Fruit fly (Drosophila melanogaster): ENCODE measurements around the gene CG1208.

The CG1208 gene

DNA sequence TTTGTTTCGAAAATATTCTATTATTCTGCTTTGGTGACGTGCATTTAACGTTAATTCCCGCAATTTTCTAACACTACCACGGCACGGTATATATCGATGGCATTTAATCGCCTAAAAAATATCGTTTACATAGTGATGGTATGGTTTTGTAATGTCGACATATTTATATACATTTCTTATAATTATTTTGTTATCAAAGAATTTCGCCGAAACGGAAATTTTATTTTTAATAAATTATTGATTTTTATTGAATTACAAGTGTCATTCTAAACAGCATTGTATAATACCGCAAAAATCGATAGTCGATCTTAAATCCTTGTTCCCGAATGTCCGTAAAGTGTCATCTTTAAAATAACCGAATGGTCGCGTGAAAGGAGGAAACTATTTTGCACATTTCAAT is 7.0 kb upstream of the CG1208 start, which contains the start of the genes Sec20 and dgrn (continued):
- no peak for TF ChIP-seq Nf-YA (GFP tag; IDR thresholded peaks at IDR 0.05)
- peak; percentile 57 for TF ChIP-seq vfl (GFP tag; optimal IDR thresholded peaks at IDR 0.05)
- TF ChIP-seq CG2120 (GFP tag; optimal IDR thresholded peaks at IDR 0.05): peak; percentile 84
- peak; percentile 84 for TF ChIP-seq slbo (GFP tag; IDR thresholded peaks at IDR 0.05)
- TF ChIP-seq Rfx (GFP tag; IDR thresholded peaks at IDR 0.05): peak; percentile 78
- TF ChIP-seq CG12236 (GFP tag; optimal IDR thresholded peaks at IDR 0.05): no peak
- peak; percentile 79 for TF ChIP-seq Med (GFP tag)
- TF ChIP-seq ewg (GFP tag; optimal IDR thresholded peaks at IDR 0.05): peak; percentile 18
- peak; percentile 31 for TF ChIP-seq fd96Cb (tag; optimal IDR thresholded peaks at IDR 0.05)
- peak; percentile 38; the same call in 1 of the 3 replicates for TF ChIP-seq CG14050 (GFP tag; IDR thresholded peaks at IDR 0.05)
- peak; percentile 55 for TF ChIP-seq CG9437 (GFP tag; optimal IDR thresholded peaks at IDR 0.05)
- no peak for TF ChIP-seq jigr1 (GFP tag; IDR thresholded peaks at IDR 0.05)
- TF ChIP-seq nerfin-1 (tag; optimal IDR thresholded peaks at IDR 0.05): peak; percentile 60
- TF ChIP-seq fd3F (GFP tag; optimal IDR thresholded peaks at IDR 0.05): peak; percentile 32
- TF ChIP-seq CG17829 (tag; optimal IDR thresholded peaks at IDR 0.05): peak; percentile 80
- peak; percentile 37 for TF ChIP-seq tup (GFP tag; optimal IDR thresholded peaks at IDR 0.05)
- TF ChIP-seq CG34422 (GFP tag; IDR thresholded peaks at IDR 0.05): peak; percentile 37; the same call in 1 of the 3 replicates
- TF ChIP-seq unc-4 (GFP tag; IDR thresholded peaks at IDR 0.05; ENCODE audit: partially characterized antibody): peak; percentile 95
- peak; percentile 70 for TF ChIP-seq D19A (tag; optimal IDR thresholded peaks at IDR 0.05)
- TF ChIP-seq CG16815 (GFP tag; optimal IDR thresholded peaks at IDR 0.05): peak; percentile 35
- no peak for TF ChIP-seq CG16863 (GFP tag; optimal IDR thresholded peaks at IDR 0.05)
- TF ChIP-seq az2 (GFP tag; optimal IDR thresholded peaks at IDR 0.05): peak; percentile 70
- TF ChIP-seq Sin3A (optimal IDR thresholded peaks at IDR 0.05): peak; percentile 40
- no peak for TF ChIP-seq Dip2 (GFP tag; IDR thresholded peaks at IDR 0.05)
- peak; percentile 68 for TF ChIP-seq CG15601 (tag; optimal IDR thresholded peaks at IDR 0.05)
- peak; percentile 90 for TF ChIP-seq stwl (tag; optimal IDR thresholded peaks at IDR 0.05)
- no peak for TF ChIP-seq fru (optimal IDR thresholded peaks at IDR 0.05)
- TF ChIP-seq hkb (optimal IDR thresholded peaks at IDR 0.05): no peak
- TF ChIP-seq hkb (GFP tag; IDR thresholded peaks at IDR 0.05): peak; percentile 46; the same call in 1 of the 2 replicates
- TF ChIP-seq CG32767 (GFP tag; IDR thresholded peaks at IDR 0.05): peak; percentile 55; the same call in 1 of the 2 replicates
- TF ChIP-seq CG33213 (GFP tag; optimal IDR thresholded peaks at IDR 0.05): peak; percentile 20
- peak; percentile 88 for TF ChIP-seq CG2712 (tag; optimal IDR thresholded peaks at IDR 0.05)
- no peak for TF ChIP-seq wor (GFP tag; IDR thresholded peaks at IDR 0.05)
- TF ChIP-seq CG8388 (GFP tag; optimal IDR thresholded peaks at IDR 0.05): peak; percentile 66
- peak; percentile 56 for TF ChIP-seq Six4 (GFP tag; optimal IDR thresholded peaks at IDR 0.05)
- TF ChIP-seq Trl (optimal IDR thresholded peaks at IDR 0.05): no peak
- TF ChIP-seq Trl (GFP tag; optimal IDR thresholded peaks at IDR 0.05): peak; percentile 14
- peak; percentile 69 for TF ChIP-seq CG8290 (GFP tag; optimal IDR thresholded peaks at IDR 0.05)
- TF ChIP-seq CG8290 (tag; optimal IDR thresholded peaks at IDR 0.05): no peak
- TF ChIP-seq bsh (GFP tag; optimal IDR thresholded peaks at IDR 0.05): peak in 1 of 2 experiments; percentile 61
- TF ChIP-seq CG14014 (GFP tag; IDR thresholded peaks at IDR 0.05): peak; percentile 43

dm6 chr3R:5829762-5830161 is 1.7 kb upstream of the CG1208 start, which contains the start of gene glob3:
Gene glob3, plus strand, starts transcription at chr3R:5830062.
- TF ChIP-seq E2f2 (GFP tag; IDR thresholded peaks at IDR 0.05) (no peak), Ets97D (GFP tag; optimal IDR thresholded peaks at IDR 0.05) (no peak), CG30403 (GFP tag; optimal IDR thresholded peaks at IDR 0.05) (no peak), prd (optimal IDR thresholded peaks at IDR 0.05) (no peak), prd (GFP tag; IDR thresholded peaks at IDR 0.05) (no peak), CG1647 (GFP tag; optimal IDR thresholded peaks at IDR 0.05) (no peak), gsb (GFP tag; IDR thresholded peaks at IDR 0.05) (no peak), stwl (tag; optimal IDR thresholded peaks at IDR 0.05) (no peak), luna (GFP tag; optimal IDR thresholded peaks at IDR 0.05) (no peak), CG6254 (GFP tag; optimal IDR thresholded peaks at IDR 0.05) (no peak), CG2889 (GFP tag; IDR thresholded peaks at IDR 0.05) (no peak)
